Worm (Caenorhabditis elegans) whole organism, L2 larva: ENCODE data around the gene clec-124.

ENCODE experiments used
- C34F6.9 ChIP-seq: fragments of 150-350 bp; optimal IDR thresholded peaks from 2 replicates; lab custom pipeline; 2014; ENCODE audit warnings: missing biosample characterization, missing genetic modification characterization
- F13H6.1 ChIP-seq: sonication (generic microtip); optimal IDR thresholded peaks from 2 replicates; lab custom pipeline; 2016; ENCODE audit warnings: missing genetic modification characterization, missing compliant biosample characterization
- R02D3.7 ChIP-seq: fragments of 150-350 bp; optimal IDR thresholded peaks from 2 replicates; lab custom pipeline; 2014; ENCODE audit warnings: missing biosample characterization, missing genetic modification characterization
- Y55F3AM.14 ChIP-seq: fragments of 200-800 bp; sonication (Bioruptor generic); optimal IDR thresholded peaks from 2 replicates; lab custom pipeline; 2018; ENCODE audit warnings: mild to moderate bottlenecking, missing genetic modification characterization, missing compliant biosample characterization
- ZK546.5 ChIP-seq: sonication (generic microtip); optimal IDR thresholded peaks from 2 replicates; lab custom pipeline; 2017; ENCODE audit warnings: missing biosample characterization, missing genetic modification characterization
- alr-1 ChIP-seq: fragments of 150-350 bp; optimal IDR thresholded peaks from 2 replicates; lab custom pipeline; 2014; ENCODE audit warnings: missing biosample characterization, missing genetic modification characterization
- aly-2 ChIP-seq: fragments of 150-350 bp; optimal IDR thresholded peaks from 2 replicates; lab custom pipeline; 2014; ENCODE audit warnings: missing biosample characterization, missing genetic modification characterization
- ama-1 ChIP-seq: fragments of 150-350 bp; optimal IDR thresholded peaks from 2 replicates; lab custom pipeline; 2018; ENCODE audit warnings: inconsistent platforms
- blmp-1 ChIP-seq: sonication (generic microtip); optimal IDR thresholded peaks from 2 replicates; lab custom pipeline; 2017; ENCODE audit warnings: missing genetic modification characterization, mild to moderate bottlenecking, missing compliant biosample characterization, antibody characterized with exemption, moderate library complexity; ENCODE audit not compliant: insufficient read depth
- ceh-16 ChIP-seq: fragments of 150-350 bp; optimal IDR thresholded peaks from 2 replicates; lab custom pipeline; 2014; ENCODE audit warnings: missing biosample characterization, missing genetic modification characterization
- ceh-82 ChIP-seq: fragments of 150-350 bp; optimal IDR thresholded peaks from 2 replicates; lab custom pipeline; 2014; ENCODE audit warnings: missing biosample characterization, missing genetic modification characterization
- crh-2 ChIP-seq: sonication (generic microtip); optimal IDR thresholded peaks from 2 replicates; lab custom pipeline; 2017; ENCODE audit warnings: missing biosample characterization, missing genetic modification characterization
- dmd-4 ChIP-seq: sonication (generic microtip); optimal IDR thresholded peaks from 2 replicates; lab custom pipeline; 2017; ENCODE audit warnings: missing biosample characterization, missing genetic modification characterization
- egl-27 ChIP-seq: sonication (generic microtip); optimal IDR thresholded peaks from 3 replicates; lab custom pipeline; 2017; ENCODE audit warnings: missing biosample characterization, missing genetic modification reagents, missing genetic modification characterization
- fos-1 ChIP-seq: fragments of 150-350 bp; optimal IDR thresholded peaks from 2 replicates; lab custom pipeline; 2014; ENCODE audit warnings: missing biosample characterization, missing genetic modification characterization
- gmeb-1 ChIP-seq: fragments of 150-350 bp; optimal IDR thresholded peaks from 2 replicates; lab custom pipeline; 2014; ENCODE audit warnings: missing biosample characterization, missing genetic modification characterization
- lin-11 ChIP-seq: fragments of 150-350 bp; sonication (generic microtip); optimal IDR thresholded peaks from 2 replicates; lab custom pipeline; 2014; ENCODE audit warnings: missing biosample characterization, missing genetic modification characterization, inconsistent platforms, mixed read lengths
- lsy-2 ChIP-seq, 2 experiments: fragments of 150-350 bp in 1 of 2; sonication (generic microtip) in 1 of 2; optimal IDR thresholded peaks; 2 replicates each; lab custom pipeline; 2014 to 2017; ENCODE audit warnings: missing biosample characterization in 2 of 2, missing genetic modification characterization in 2 of 2
- mbf-1 ChIP-seq: sonication (generic microtip); optimal IDR thresholded peaks from 2 replicates; lab custom pipeline; 2017; ENCODE audit warnings: missing biosample characterization, missing genetic modification characterization
- mdl-1 ChIP-seq, 2 experiments: fragments of 150-350 bp in 1 of 2; sonication (generic microtip) in 1 of 2; optimal IDR thresholded peaks; 2 replicates each; lab custom pipeline; 2017; ENCODE audit warnings: missing biosample characterization in 2 of 2, missing genetic modification characterization in 2 of 2
- nhr-11 ChIP-seq: fragments of 150-350 bp; optimal IDR thresholded peaks from 2 replicates; lab custom pipeline; 2014; ENCODE audit warnings: missing biosample characterization, missing genetic modification characterization
- nhr-12 ChIP-seq: fragments of 150-350 bp; optimal IDR thresholded peaks from 2 replicates; lab custom pipeline; 2014; ENCODE audit warnings: missing biosample characterization, missing genetic modification characterization
- nhr-129 ChIP-seq: fragments of 150-350 bp; optimal IDR thresholded peaks from 2 replicates; lab custom pipeline; 2014; ENCODE audit warnings: missing biosample characterization, missing genetic modification characterization
- nhr-23 ChIP-seq: fragments of 150-350 bp; optimal IDR thresholded peaks from 2 replicates; lab custom pipeline; 2014; ENCODE audit warnings: missing biosample characterization, missing genetic modification reagents, missing genetic modification characterization
- nhr-237 ChIP-seq: fragments of 150-350 bp; optimal IDR thresholded peaks from 2 replicates; lab custom pipeline; 2014; ENCODE audit warnings: missing biosample characterization, missing genetic modification characterization
- nhr-25 ChIP-seq: fragments of 150-350 bp; sonication (generic microtip); optimal IDR thresholded peaks from 3 replicates; lab custom pipeline; 2014; ENCODE audit warnings: missing biosample characterization, missing genetic modification characterization
- nhr-77 ChIP-seq: fragments of 150-350 bp; optimal IDR thresholded peaks from 2 replicates; lab custom pipeline; 2014; ENCODE audit warnings: missing biosample characterization, missing genetic modification characterization
- peb-1 ChIP-seq: fragments of 150-350 bp; optimal IDR thresholded peaks from 2 replicates; lab custom pipeline; 2014; ENCODE audit warnings: missing biosample characterization, missing genetic modification characterization
- skn-1 ChIP-seq: sonication (generic microtip); optimal IDR thresholded peaks from 2 replicates; lab custom pipeline; 2017; ENCODE audit warnings: missing biosample characterization, missing genetic modification characterization
- sma-3 ChIP-seq: sonication (generic microtip); optimal IDR thresholded peaks from 2 replicates; lab custom pipeline; 2016; ENCODE audit warnings: missing genetic modification reagents, missing genetic modification characterization, missing compliant biosample characterization
- sma-9 ChIP-seq, 2 experiments: fragments of 150-350 bp in 1 of 2; sonication (generic microtip) in 1 of 2; optimal IDR thresholded peaks; 2 replicates each; lab custom pipeline; 2014 to 2016; ENCODE audit warnings: missing genetic modification characterization in 2 of 2, mild to moderate bottlenecking in 1 of 2, missing biosample characterization in 1 of 2, missing compliant biosample characterization in 1 of 2, missing genetic modification reagents in 1 of 2, moderate library complexity in 1 of 2
- snpc-4 ChIP-seq: fragments of 150-350 bp; optimal IDR thresholded peaks from 2 replicates; lab custom pipeline; 2014; ENCODE audit warnings: missing biosample characterization, missing genetic modification characterization
- unc-55 ChIP-seq: fragments of 150-350 bp; sonication (generic microtip); optimal IDR thresholded peaks from 3 replicates; lab custom pipeline; 2014; ENCODE audit warnings: missing biosample characterization, missing genetic modification reagents, missing genetic modification characterization
- unc-62 ChIP-seq: fragments of 150-350 bp; optimal IDR thresholded peaks from 2 replicates; lab custom pipeline; 2014; ENCODE audit warnings: missing biosample characterization, missing genetic modification reagents, missing genetic modification characterization
- zag-1 ChIP-seq: fragments of 150-350 bp; optimal IDR thresholded peaks from 2 replicates; lab custom pipeline; 2014; ENCODE audit warnings: missing biosample characterization, missing genetic modification characterization
- ztf-4 ChIP-seq: fragments of 150-350 bp; optimal IDR thresholded peaks from 2 replicates; lab custom pipeline; 2014; ENCODE audit warnings: missing biosample characterization, missing genetic modification characterization

The clec-124 gene

ce11 chrII:3208679-3209078 is 40.8 kb upstream of the clec-124 start, which contains the start of gene sdz-35:
sdz-35 (minus strand) TSS chrII:3208779.
- TF ChIP-seq snpc-4 (no peak), alr-1 (tag; lab: Kevin White, UChicago) (no peak), sma-9 (GFP tag; optimal IDR thresholded peaks at IDR 0.05; lab: Kevin White, UChicago) (no peak), sma-9 (tag; optimal IDR thresholded peaks at IDR 0.05; lab: Kevin White, UChicago) (no peak), gmeb-1 (tag; lab: Kevin White, UChicago) (no peak), mdl-1 (tag; optimal IDR thresholded peaks at IDR 0.05; lab: Kevin White, UChicago) (no peak), ceh-82 (no peak), C34F6.9 (tag; lab: Kevin White, UChicago) (no peak), F13H6.1 (tag; lab: Kevin White, UChicago) (no peak), nhr-23 (tag; lab: Kevin White, UChicago) (no peak), nhr-25 (tag; lab: Kevin White, UChicago) (no peak), peb-1 (tag; lab: Kevin White, UChicago) (no peak), lsy-2 (tag; optimal IDR thresholded peaks at IDR 0.05; lab: Kevin White, UChicago) (no peak), ztf-4 (tag; lab: Kevin White, UChicago) (no peak), crh-2 (tag; lab: Kevin White, UChicago) (no peak), blmp-1 (tag; lab: Kevin White, UChicago) (no peak), dmd-4 (no peak)
- TF ChIP-seq, all 48 proteins: peak for 0

- TF ChIP-seq C34F6.9 (tag; lab: Kevin White, UChicago) (peak; percentile 80), unc-55 (GFP tag; lab: Kevin White, UChicago) (peak; percentile 43), zag-1 (tag; lab: Kevin White, UChicago) (no peak), ama-1 (peak; percentile 15), skn-1 (tag; lab: Kevin White, UChicago) (no peak), snpc-4 (no peak), fos-1 (tag; lab: Kevin White, UChicago) (peak; percentile 10), lsy-2 (tag; optimal IDR thresholded peaks at IDR 0.05; lab: Kevin White, UChicago) (peak in 1 of 2 experiments; percentile 61)
Measured at ce11 chrII:3209251-3209650, 40.3 kb upstream of the clec-124 start, which contains the start of gene ZC239.6. ZC239.6 (plus strand) TSS chrII:3209631.

ce11 chrII:3210365-3210764 is 39.1 kb upstream of the clec-124 start, which contains the start of gene ZC239.5:
ZC239.5 (plus strand) TSS chrII:3210665.
- no peak for TF ChIP-seq ama-1
- no peak for TF ChIP-seq nhr-77 (tag; lab: Kevin White, UChicago)
- TF ChIP-seq mbf-1 (tag; lab: Kevin White, UChicago), result no peak
- TF ChIP-seq nhr-23 (tag; lab: Kevin White, UChicago), result no peak
- no peak for TF ChIP-seq sma-3 (GFP tag; lab: Kevin White, UChicago)
- TF ChIP-seq nhr-237, result no peak
- TF ChIP-seq egl-27 (tag; lab: Kevin White, UChicago), result no peak
- TF ChIP-seq nhr-11 (tag; lab: Kevin White, UChicago), result no peak
- TF ChIP-seq unc-62 (GFP tag; lab: Kevin White, UChicago), result no peak
- no peak for TF ChIP-seq ZK546.5 (tag; lab: Kevin White, UChicago)
- no peak for TF ChIP-seq nhr-12 (tag; lab: Kevin White, UChicago)
- no peak for TF ChIP-seq zag-1 (tag; lab: Kevin White, UChicago)
- no peak for TF ChIP-seq ztf-4 (tag; lab: Kevin White, UChicago)
- TF ChIP-seq Y55F3AM.14 (GFP tag; lab: Kevin White, UChicago), result no peak
- TF ChIP-seq nhr-129, result no peak
- no peak for TF ChIP-seq R02D3.7 (tag; lab: Kevin White, UChicago)
- TF ChIP-seq nhr-25 (tag; lab: Kevin White, UChicago), result no peak
- no peak for TF ChIP-seq alr-1 (tag; lab: Kevin White, UChicago)

ce11 chrII:3213898-3214297 is 35.6 kb upstream of the clec-124 start, which contains the start of gene ZC239.4:
ZC239.4 (plus strand) TSS chrII:3214198.
- no peak for TF ChIP-seq fos-1 (tag; lab: Kevin White, UChicago)
- no peak for TF ChIP-seq nhr-11 (tag; lab: Kevin White, UChicago)
- TF ChIP-seq sma-9 (GFP tag; optimal IDR thresholded peaks at IDR 0.05; lab: Kevin White, UChicago), result no peak
- TF ChIP-seq sma-9 (tag; optimal IDR thresholded peaks at IDR 0.05; lab: Kevin White, UChicago), result no peak
- no peak for TF ChIP-seq nhr-129
- no peak for TF ChIP-seq nhr-237
- no peak for TF ChIP-seq dmd-4
- TF ChIP-seq blmp-1 (tag; lab: Kevin White, UChicago), result no peak
- no peak for TF ChIP-seq crh-2 (tag; lab: Kevin White, UChicago)
- TF ChIP-seq F13H6.1 (tag; lab: Kevin White, UChicago), result no peak
- no peak for TF ChIP-seq ceh-16 (tag; lab: Kevin White, UChicago)
- no peak for TF ChIP-seq skn-1 (tag; lab: Kevin White, UChicago)
- TF ChIP-seq ceh-82, result no peak
- no peak for TF ChIP-seq aly-2 (tag; lab: Kevin White, UChicago)
- TF ChIP-seq lin-11 (tag; lab: Kevin White, UChicago), result no peak
- TF ChIP-seq peb-1 (tag; lab: Kevin White, UChicago), result no peak
- TF ChIP-seq snpc-4, result no peak
- no peak for TF ChIP-seq nhr-77 (tag; lab: Kevin White, UChicago)
